Worm (Caenorhabditis elegans) whole organism, L4 larva: ENCODE results near the gene E02C12.11.
"Not testable (repeated sequence)": the region's sequence is repeated elsewhere in the genome, so short reads cannot be mapped to it uniquely, and the experiment has no call there.

ENCODE experiments used
- dmd-8 ChIP-seq: fragments of 200-800 bp; sonication (Bioruptor generic); IDR thresholded peaks from 2 replicates; pipeline ENCODE4 v1.3.6; 2022; ENCODE audit warnings: missing genetic modification characterization, missing compliant biosample characterization
- mxl-3 ChIP-seq: fragments of 200-800 bp; sonication (Bioruptor generic); optimal IDR thresholded peaks from 2 replicates; lab custom pipeline; 2018; ENCODE audit warnings: mild to moderate bottlenecking, missing genetic modification characterization, missing compliant biosample characterization
- nhr-11 ChIP-seq: fragments of 150-350 bp; optimal IDR thresholded peaks from 2 replicates; lab custom pipeline; 2014; ENCODE audit warnings: missing biosample characterization, missing genetic modification characterization
- zip-2 ChIP-seq: fragments of 150-350 bp; optimal IDR thresholded peaks from 2 replicates; lab custom pipeline; 2014; ENCODE audit warnings: missing biosample characterization, missing genetic modification characterization

- TF ChIP-seq nhr-11 (tag; lab: Kevin White, UChicago); dmd-8 (GFP tag; lab: Robert Waterston, UW); zip-2 (tag; lab: Kevin White, UChicago); mxl-3: not testable (repeated sequence)
Observed at ce11 chrV:9339292-9339691, 40.4 kb downstream of the E02C12.11 start.
